Fruit fly (Drosophila melanogaster): ENCODE results near the gene poe.

poe gene

dm6 chr2L:8071112-8071976 is at the start of gene poe:
TSS of gene poe (minus strand) at chr2L:8071624.
- no peak for TF ChIP-seq spab (GFP tag; optimal IDR thresholded peaks at IDR 0.05)
- TF ChIP-seq Smox (GFP tag; optimal IDR thresholded peaks at IDR 0.05), result no peak
- TF ChIP-seq achi (GFP tag; optimal IDR thresholded peaks at IDR 0.05), result no peak
- TF ChIP-seq Sox14 (GFP tag; optimal IDR thresholded peaks at IDR 0.05), result no peak
- no peak for TF ChIP-seq CG3919 (GFP tag; optimal IDR thresholded peaks at IDR 0.05)
- no peak for TF ChIP-seq CG11762 (GFP tag; optimal IDR thresholded peaks at IDR 0.05; ENCODE audit: insufficient read depth)
- no peak for TF ChIP-seq CG9139 (GFP tag; optimal IDR thresholded peaks at IDR 0.05)
- no peak for TF ChIP-seq CG31627 (GFP tag; optimal IDR thresholded peaks at IDR 0.05)
- TF ChIP-seq Sox102F (GFP tag; optimal IDR thresholded peaks at IDR 0.05), result no peak
- TF ChIP-seq topi (GFP tag; optimal IDR thresholded peaks at IDR 0.05), result no peak
- TF ChIP-seq Hr38 (GFP tag; optimal IDR thresholded peaks at IDR 0.05), result no peak
- TF ChIP-seq CG8119 (GFP tag; IDR thresholded peaks at IDR 0.05), result peak; percentile 76
- no peak for TF ChIP-seq OdsH (GFP tag; optimal IDR thresholded peaks at IDR 0.05)
- TF ChIP-seq svp (GFP tag), result no peak
- 0 out of 2 replicates have a peak, but pooled peaks have one; percentile 15 for TF ChIP-seq Gug (GFP tag; IDR thresholded peaks at IDR 0.05)
- peak; percentile 1 for TF ChIP-seq esn (GFP tag; optimal IDR thresholded peaks at IDR 0.05)
- TF ChIP-seq CG10669 (GFP tag; optimal IDR thresholded peaks at IDR 0.05), result no peak
- no peak for TF ChIP-seq Ets21C (GFP tag; optimal IDR thresholded peaks at IDR 0.05)
- no peak for TF ChIP-seq fd85E (GFP tag; optimal IDR thresholded peaks at IDR 0.05)
- TF ChIP-seq net (GFP tag; optimal IDR thresholded peaks at IDR 0.05), result no peak
- TF ChIP-seq CG4318 (GFP tag; optimal IDR thresholded peaks at IDR 0.05), result no peak
- no peak for TF ChIP-seq CG7368 (GFP tag; optimal IDR thresholded peaks at IDR 0.05)
- peak; percentile 41 for TF ChIP-seq CG11294 (GFP tag; IDR thresholded peaks at IDR 0.05)
- TF ChIP-seq Blimp-1 (GFP tag; optimal IDR thresholded peaks at IDR 0.05), result no peak
- no peak for TF ChIP-seq CG8632 (GFP tag; optimal IDR thresholded peaks at IDR 0.05)
- no peak for TF ChIP-seq Sox15 (GFP tag; optimal IDR thresholded peaks at IDR 0.05)
- TF ChIP-seq CG15336 (GFP tag; IDR thresholded peaks at IDR 0.05), result peak; percentile 73
- TF ChIP-seq CG6163 (GFP tag; IDR thresholded peaks at IDR 0.05), result peak; percentile 65; the same call in 1 of the 3 replicates
- no peak for TF ChIP-seq dac (GFP tag; optimal IDR thresholded peaks at IDR 0.05)
- peak; percentile 69 for TF ChIP-seq CG3032 (tag; optimal IDR thresholded peaks at IDR 0.05)
- TF ChIP-seq CG6854 (GFP tag; optimal IDR thresholded peaks at IDR 0.05), result peak; percentile 20
- peak; percentile 29 for TF ChIP-seq CG10631 (GFP tag; optimal IDR thresholded peaks at IDR 0.05)
- no peak for TF ChIP-seq pdm3 (GFP tag; optimal IDR thresholded peaks at IDR 0.05)
- no peak for TF ChIP-seq Eip78C (GFP tag)
- no peak for TF ChIP-seq salr (GFP tag; optimal IDR thresholded peaks at IDR 0.05)

dm6 chr2L:8116632-8117193 is 45.3 kb upstream of the poe start:
- TF ChIP-seq Eip78C (GFP tag) (peak; percentile 46), Hr38 (GFP tag; optimal IDR thresholded peaks at IDR 0.05) (no peak), ss (GFP tag; optimal IDR thresholded peaks at IDR 0.05) (no peak), CG6808 (GFP tag; optimal IDR thresholded peaks at IDR 0.05) (no peak), fd59A (GFP tag; optimal IDR thresholded peaks at IDR 0.05) (no peak), CG15336 (GFP tag; IDR thresholded peaks at IDR 0.05) (no peak)

Data from whole organism, prepupa.